Worm (Caenorhabditis elegans) whole organism, midembryonic: ENCODE data around the gene F19B10.5.

Experiments used
- T22C8.4 ChIP-seq: fragments of 200-800 bp; sonication (Bioruptor generic); IDR thresholded peaks from 2 replicates; pipeline ENCODE4 v1.3.6; 2022; ENCODE audit warnings: missing genetic modification characterization, missing compliant biosample characterization
- cog-1 ChIP-seq: sonication (generic microtip); optimal IDR thresholded peaks from 2 replicates; lab custom pipeline; 2016; ENCODE audit warnings: missing genetic modification characterization, missing compliant biosample characterization
- flt-1 ChIP-seq: fragments of 200-800 bp; sonication (Bioruptor generic); IDR thresholded peaks from 2 replicates; pipeline ENCODE4 v1.3.6; 2022; ENCODE audit warnings: missing genetic modification characterization, missing compliant biosample characterization
- klf-2 ChIP-seq: fragments of 200-800 bp; sonication (Bioruptor generic); conservative IDR thresholded peaks from 2 replicates; pipeline ENCODE4 v1.3.6; 2022; ENCODE audit warnings: missing genetic modification reagents, missing genetic modification characterization, missing compliant biosample characterization
- med-1 ChIP-seq: sonication (generic microtip); optimal IDR thresholded peaks from 2 replicates; lab custom pipeline; 2017; ENCODE audit warnings: missing genetic modification characterization, mild to moderate bottlenecking, missing compliant biosample characterization, antibody characterized with exemption, missing genetic modification reagents; ENCODE audit not compliant: insufficient read depth
- ref-1 ChIP-seq: fragments of 200-800 bp; sonication (Bioruptor generic); conservative IDR thresholded peaks from 2 replicates; pipeline ENCODE4 v1.3.6; 2022; ENCODE audit warnings: missing genetic modification reagents, missing genetic modification characterization, missing compliant biosample characterization
- tab-1 ChIP-seq: fragments of 200-800 bp; sonication (Bioruptor generic); IDR thresholded peaks from 2 replicates; pipeline ENCODE4 v1.3.6; 2022; ENCODE audit warnings: missing genetic modification characterization, missing compliant biosample characterization
- ztf-23 ChIP-seq: fragments of 200-800 bp; sonication (Bioruptor generic); IDR thresholded peaks from 2 replicates; pipeline ENCODE4 v1.3.6; 2022; ENCODE audit warnings: missing genetic modification reagents, missing genetic modification characterization, missing compliant biosample characterization
- ztf-29 ChIP-seq: fragments of 200-800 bp; sonication (Bioruptor generic); IDR thresholded peaks from 2 replicates; pipeline ENCODE4 v1.3.6; 2022; ENCODE audit warnings: missing genetic modification reagents, missing genetic modification characterization, missing compliant biosample characterization

Gene F19B10.5

DNA sequence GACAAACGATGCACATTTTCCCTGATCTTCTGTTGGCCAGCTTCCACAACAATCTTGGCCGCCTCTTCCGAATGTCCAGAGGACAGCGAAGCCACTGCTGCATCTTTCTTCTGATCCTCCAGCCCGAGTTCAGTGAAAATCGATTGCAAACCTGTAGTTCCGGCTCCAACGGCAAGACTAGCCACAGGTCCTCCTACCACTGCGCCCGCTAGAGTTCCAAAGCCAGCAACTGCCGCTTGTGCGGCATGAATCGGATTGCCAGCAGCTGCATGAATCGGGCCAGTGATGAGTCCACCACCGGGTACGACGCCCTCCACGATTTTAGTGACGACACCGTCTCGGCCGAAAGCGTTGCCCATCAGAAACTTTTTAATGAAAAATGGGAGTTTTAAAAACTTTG lies 32.9 kb downstream of the F19B10.5 start, which contains the start of gene ifas-1:
Gene ifas-1 (minus strand): TSS at position 387 of the 400 bp plus-strand sequence.
- no peak for TF ChIP-seq flt-1
- no peak for TF ChIP-seq klf-2 (GFP tag; lab: Robert Waterston, UW)
- no peak for TF ChIP-seq ref-1 (GFP tag; lab: Robert Waterston, UW)
- no peak for TF ChIP-seq cog-1

DNA sequence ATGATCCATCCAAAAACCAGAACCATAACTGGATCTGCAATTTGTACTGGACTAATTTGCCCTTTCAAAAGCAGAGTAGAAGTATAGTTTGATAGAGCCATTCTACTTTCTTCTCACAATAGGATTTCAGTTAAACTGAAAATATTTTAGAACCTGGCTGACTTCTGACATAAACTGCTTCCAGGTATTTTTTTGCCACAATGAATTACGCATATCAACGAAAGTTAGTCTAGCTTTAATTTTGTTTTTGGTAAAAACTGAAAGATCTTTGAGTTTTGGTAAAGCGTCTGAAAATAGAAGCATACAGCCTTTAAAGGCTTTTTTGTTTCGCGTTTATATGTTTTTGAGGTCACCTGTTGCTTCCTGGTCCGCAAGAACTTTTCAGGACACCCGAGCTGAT lies 35.2 kb downstream of the F19B10.5 start, which contains the start of gene srx-101:
Gene srx-101 (minus strand): TSS at position 101 of the 400 bp plus-strand sequence.
- TF ChIP-seq klf-2 (GFP tag; lab: Robert Waterston, UW) (no peak), T22C8.4 (no peak), ztf-23 (GFP tag; lab: Robert Waterston, UW) (no peak), cog-1 (no peak), flt-1 (no peak), ref-1 (GFP tag; lab: Robert Waterston, UW) (no peak), med-1 (GFP tag; lab: Kevin White, UChicago) (no peak), tab-1 (GFP tag; lab: Robert Waterston, UW) (no peak), ztf-29 (GFP tag; lab: Robert Waterston, UW) (no peak)

DNA sequence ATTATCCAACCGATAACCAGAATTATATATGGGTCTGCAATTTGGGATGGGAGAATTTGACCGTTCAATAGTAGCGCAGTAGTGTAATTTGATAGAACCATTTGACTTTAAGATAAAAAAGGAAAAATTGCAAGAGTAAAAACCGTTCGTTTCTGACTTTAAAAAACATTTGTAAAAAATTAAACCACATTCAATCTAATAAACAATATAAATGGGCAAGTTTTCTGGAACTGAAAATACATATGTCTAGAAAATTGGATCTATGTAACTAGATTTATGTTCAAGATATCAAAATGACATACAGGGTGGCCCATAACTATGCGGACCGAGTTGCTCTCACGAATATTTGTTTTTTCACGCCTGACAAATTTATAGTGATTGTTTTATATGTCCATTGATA lies 39.2 kb downstream of the F19B10.5 start, which contains the start of gene srx-102:
Gene srx-102 (minus strand): TSS at position 101 of the 400 bp plus-strand sequence.
- TF ChIP-seq flt-1 (no peak), klf-2 (GFP tag; lab: Robert Waterston, UW) (no peak), T22C8.4 (no peak), ztf-23 (GFP tag; lab: Robert Waterston, UW) (no peak), cog-1 (no peak), med-1 (GFP tag; lab: Kevin White, UChicago) (no peak), tab-1 (GFP tag; lab: Robert Waterston, UW) (no peak), ref-1 (GFP tag; lab: Robert Waterston, UW) (no peak), ztf-29 (GFP tag; lab: Robert Waterston, UW) (no peak)

DNA sequence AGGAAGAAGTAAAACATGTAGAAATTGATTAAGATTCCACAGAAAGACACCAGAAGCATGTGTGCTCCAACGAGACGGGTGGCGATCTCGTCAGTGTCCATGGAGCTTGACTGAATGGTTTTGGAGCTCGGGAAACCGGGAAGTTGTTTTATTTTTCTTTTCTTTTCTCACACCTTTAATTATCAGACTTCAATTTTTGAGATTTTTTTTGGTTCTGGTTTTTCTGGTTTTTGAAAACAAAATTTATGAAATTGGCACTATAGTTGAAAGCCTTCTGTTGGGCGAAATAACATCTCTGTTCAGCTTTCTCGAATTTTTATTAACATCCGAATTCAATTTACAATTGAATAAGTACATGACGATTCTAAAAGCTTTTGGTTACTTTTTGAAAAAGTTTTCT lies 44.1 kb downstream of the F19B10.5 start, which contains the start of gene srx-104:
Gene srx-104 (minus strand): TSS at position 101 of the 400 bp plus-strand sequence.
- TF ChIP-seq flt-1 (no peak), tab-1 (GFP tag; lab: Robert Waterston, UW) (no peak), cog-1 (no peak), ref-1 (GFP tag; lab: Robert Waterston, UW) (no peak), ztf-23 (GFP tag; lab: Robert Waterston, UW) (no peak), med-1 (GFP tag; lab: Kevin White, UChicago) (no peak), klf-2 (GFP tag; lab: Robert Waterston, UW) (no peak), T22C8.4 (no peak), ztf-29 (GFP tag; lab: Robert Waterston, UW) (no peak)

- no peak for TF ChIP-seq ztf-29 (GFP tag; lab: Robert Waterston, UW)
- TF ChIP-seq ref-1 (GFP tag; lab: Robert Waterston, UW) = no peak
- no peak for TF ChIP-seq ztf-23 (GFP tag; lab: Robert Waterston, UW)
- TF ChIP-seq flt-1 = no peak
- no peak for TF ChIP-seq tab-1 (GFP tag; lab: Robert Waterston, UW)
- no peak for TF ChIP-seq T22C8.4
- no peak for TF ChIP-seq klf-2 (GFP tag; lab: Robert Waterston, UW)
- TF ChIP-seq cog-1 = no peak
- TF ChIP-seq med-1 (GFP tag; lab: Kevin White, UChicago) = no peak
Observed at ce11 chrII:3701305-3701704, 45.8 kb downstream of the F19B10.5 start, which contains the start of gene srx-105. Gene srx-105, minus strand, starts transcription at chrII:3701405.

DNA sequence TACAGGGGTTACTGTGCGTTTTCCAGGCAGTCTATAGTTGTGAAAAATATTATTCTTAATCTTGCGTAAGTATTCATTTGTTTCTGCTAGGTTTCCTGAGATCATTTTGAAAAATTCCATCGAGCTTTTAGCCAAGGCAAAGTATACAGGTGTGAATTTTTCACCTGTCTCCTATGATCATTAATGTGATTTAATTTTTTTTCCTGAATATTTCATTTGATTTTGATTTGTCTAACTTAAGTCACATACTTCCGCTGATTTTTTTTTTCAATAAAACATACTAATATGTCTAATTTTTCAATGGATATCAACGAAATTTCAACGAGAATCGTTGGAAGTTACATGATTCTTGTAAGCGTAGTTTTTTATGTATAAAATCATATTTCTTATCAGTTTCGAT lies 49.8 kb downstream of the F19B10.5 start, which contains the start of gene srx-108:
Gene srx-108 (plus strand): TSS at position 301 of the 400 bp plus-strand sequence.
- no peak for TF ChIP-seq cog-1
- TF ChIP-seq ref-1 (GFP tag; lab: Robert Waterston, UW) = no peak
- no peak for TF ChIP-seq T22C8.4
- TF ChIP-seq ztf-23 (GFP tag; lab: Robert Waterston, UW) = no peak
- no peak for TF ChIP-seq klf-2 (GFP tag; lab: Robert Waterston, UW)
- no peak for TF ChIP-seq med-1 (GFP tag; lab: Kevin White, UChicago)
- no peak for TF ChIP-seq ztf-29 (GFP tag; lab: Robert Waterston, UW)
- no peak for TF ChIP-seq tab-1 (GFP tag; lab: Robert Waterston, UW)
- TF ChIP-seq flt-1 = no peak
